Worm (Caenorhabditis elegans): ENCODE results near the gene cope-1.
"Not testable (repeated sequence)": the region's sequence is repeated elsewhere in the genome, so short reads cannot be mapped to it uniquely, and the experiment has no call there.

Gene cope-1

ce11 chrIII:13401673-13402258 is 24.3 kb upstream of the cope-1 start, which contains the start of the genes srlf-9 and srlf-10:
TSS of gene srlf-9 (minus strand) at chrIII:13401773.
TSS of gene srlf-10 (plus strand) at chrIII:13402208.
- TF ChIP-seq pha-2 (tag; optimal IDR thresholded peaks at IDR 0.05); pag-3 (tag; optimal IDR thresholded peaks at IDR 0.05; ENCODE audit: borderline replicate concordance); ceh-19 (GFP tag; optimal IDR thresholded peaks at IDR 0.05): not testable (repeated sequence)

- TF ChIP-seq odd-2 (tag; optimal IDR thresholded peaks at IDR 0.05) (no peak), hlh-8 (tag; optimal IDR thresholded peaks at IDR 0.05) (no peak), ceh-45 (GFP tag; IDR thresholded peaks at IDR 0.05) (no peak), Y22D7AL.16 (tag; optimal IDR thresholded peaks at IDR 0.05) (no peak), dmd-4 (tag; optimal IDR thresholded peaks at IDR 0.05; ENCODE audit: borderline replicate concordance) (no peak), pax-1 (tag; optimal IDR thresholded peaks at IDR 0.05) (no peak), pha-2 (tag; optimal IDR thresholded peaks at IDR 0.05) (no peak), K09A11.1 (tag; optimal IDR thresholded peaks at IDR 0.05; ENCODE audit: insufficient read depth) (no peak), nfya-1 (tag; optimal IDR thresholded peaks at IDR 0.05) (no peak), ceh-48 (tag; optimal IDR thresholded peaks at IDR 0.05) (no peak), zip-5 (tag; optimal IDR thresholded peaks at IDR 0.05) (no peak), C38D4.7 (GFP tag; optimal IDR thresholded peaks at IDR 0.05) (no peak), ceh-18 (tag; optimal IDR thresholded peaks at IDR 0.05) (no peak), rnt-1 (tag; optimal IDR thresholded peaks at IDR 0.05) (no peak), madf-2 (tag; optimal IDR thresholded peaks at IDR 0.05) (no peak), ahr-1 (tag; optimal IDR thresholded peaks at IDR 0.05) (no peak)
Measured at ce11 chrIII:13402934-13403333, 23.1 kb upstream of the cope-1 start, which contains the start of gene mig-18. TSS of gene mig-18 (plus strand) at chrIII:13403234.

- TF ChIP-seq hlh-6 (tag; optimal IDR thresholded peaks at IDR 0.05) (no peak), hlh-8 (tag; optimal IDR thresholded peaks at IDR 0.05) (no peak), madf-2 (tag; optimal IDR thresholded peaks at IDR 0.05) (no peak), T23F11.4 (GFP tag; optimal IDR thresholded peaks at IDR 0.05) (no peak), K02D7.2 (tag; optimal IDR thresholded peaks at IDR 0.05) (no peak), nfya-1 (tag; optimal IDR thresholded peaks at IDR 0.05) (no peak), hlh-13 (GFP tag; optimal IDR thresholded peaks at IDR 0.05) (no peak), fkh-10 (GFP tag; optimal IDR thresholded peaks at IDR 0.05) (no peak), ceh-31 (tag; optimal IDR thresholded peaks at IDR 0.05) (no peak), sox-2 (GFP tag; IDR thresholded peaks at IDR 0.05) (no peak), ceh-18 (tag; optimal IDR thresholded peaks at IDR 0.05) (no peak), Y22D7AL.16 (tag; optimal IDR thresholded peaks at IDR 0.05) (no peak), tbx-7 (tag; optimal IDR thresholded peaks at IDR 0.05) (no peak)
Measured at ce11 chrIII:13404418-13404817, 21.6 kb upstream of the cope-1 start, which contains the start of gene ttr-52. TSS of gene ttr-52 (plus strand) at chrIII:13404718.

ce11 chrIII:13405504-13405903 is 20.6 kb upstream of the cope-1 start, which contains the start of gene nas-1:
TSS of gene nas-1 (plus strand) at chrIII:13405804.
- TF ChIP-seq ceh-24 (tag; optimal IDR thresholded peaks at IDR 0.05) (no peak), gmeb-2 (tag; optimal IDR thresholded peaks at IDR 0.05) (no peak), ceh-19 (GFP tag; optimal IDR thresholded peaks at IDR 0.05) (no peak), mec-3 (tag; optimal IDR thresholded peaks at IDR 0.05; ENCODE audit: borderline replicate concordance) (no peak), nhr-11 (tag; optimal IDR thresholded peaks at IDR 0.05) (no peak), elt-4 (tag; optimal IDR thresholded peaks at IDR 0.05) (no peak), pat-9 (tag; optimal IDR thresholded peaks at IDR 0.05) (no peak), ztf-16 (tag; optimal IDR thresholded peaks at IDR 0.05) (no peak), tbx-2 (tag; optimal IDR thresholded peaks at IDR 0.05) (no peak), K02D7.2 (tag; optimal IDR thresholded peaks at IDR 0.05) (no peak), unc-3 (GFP tag; conservative IDR thresholded peaks at IDR 0.05) (no peak), unc-3 (tag; optimal IDR thresholded peaks at IDR 0.05) (no peak)

All from whole organism, late embryonic.